Worm (Caenorhabditis elegans) whole organism, young adult: ENCODE results near the gene R09A1.3.
A peak's percentile ranks its signal among the peaks of the same experiment; 100 is the strongest.

ENCODE experiments used
- B0261.1 ChIP-seq: sonication (generic microtip); optimal IDR thresholded peaks from 2 replicates; lab custom pipeline; 2016; ENCODE audit warnings: mild to moderate bottlenecking, missing genetic modification characterization, moderate library complexity, missing compliant biosample characterization
- B0336.3 ChIP-seq: fragments of 200-800 bp; sonication (Bioruptor generic); IDR thresholded peaks from 2 replicates; pipeline ENCODE4 v1.3.6; 2022; ENCODE audit warnings: missing genetic modification characterization, missing compliant biosample characterization
- D2030.7 ChIP-seq: fragments of 200-800 bp; sonication (Bioruptor generic); IDR thresholded peaks from 2 replicates; pipeline ENCODE4 v1.3.6; 2022; ENCODE audit warnings: missing genetic modification reagents, missing genetic modification characterization, missing compliant biosample characterization
- F22D6.2 ChIP-seq: sonication (generic microtip); optimal IDR thresholded peaks from 2 replicates; lab custom pipeline; 2016; ENCODE audit warnings: mild to moderate bottlenecking, missing genetic modification characterization, missing compliant biosample characterization
- F37B4.10 ChIP-seq: fragments of 200-800 bp; sonication (Bioruptor generic); IDR thresholded peaks from 2 replicates; pipeline ENCODE4 v1.3.6; 2022; ENCODE audit warnings: missing genetic modification characterization, missing compliant biosample characterization
- F55B11.4 ChIP-seq: sonication (generic microtip); optimal IDR thresholded peaks from 2 replicates; lab custom pipeline; 2016; ENCODE audit warnings: missing compliant biosample characterization, missing genetic modification characterization, borderline replicate concordance; ENCODE audit not compliant: insufficient read depth
- F57A8.1 ChIP-seq: fragments of 200-800 bp; sonication (Bioruptor generic); optimal IDR thresholded peaks from 2 replicates; lab custom pipeline; 2018; ENCODE audit warnings: mild to moderate bottlenecking, missing genetic modification characterization, moderate library complexity, missing compliant biosample characterization
- Y67H2A.10 ChIP-seq: fragments of 200-800 bp; sonication (Bioruptor generic); conservative IDR thresholded peaks from 2 replicates; pipeline ENCODE4 v1.3.6; 2022; ENCODE audit warnings: missing genetic modification reagents, missing genetic modification characterization, missing compliant biosample characterization
- ZK185.1 ChIP-seq: sonication (generic microtip); optimal IDR thresholded peaks from 2 replicates; lab custom pipeline; 2016; ENCODE audit warnings: mild to moderate bottlenecking, missing genetic modification characterization, missing compliant biosample characterization; ENCODE audit not compliant: poor library complexity, severe bottlenecking
- aptf-3 ChIP-seq: fragments of 200-800 bp; sonication (Bioruptor generic); IDR thresholded peaks from 2 replicates; pipeline ENCODE4 v1.3.6; 2022; ENCODE audit warnings: missing genetic modification characterization, missing compliant biosample characterization
- attf-5 ChIP-seq: fragments of 200-800 bp; sonication (Bioruptor generic); optimal IDR thresholded peaks from 2 replicates; lab custom pipeline; 2018; ENCODE audit warnings: mild to moderate bottlenecking, missing genetic modification characterization, missing compliant biosample characterization
- bed-1 ChIP-seq: fragments of 200-800 bp; sonication (Bioruptor generic); IDR thresholded peaks from 2 replicates; pipeline ENCODE4 v1.3.6; 2022; ENCODE audit warnings: missing genetic modification reagents, missing genetic modification characterization, missing compliant biosample characterization
- cebp-2 ChIP-seq: fragments of 200-800 bp; sonication (Bioruptor generic); IDR thresholded peaks from 2 replicates; pipeline ENCODE4 v1.3.6; 2022; ENCODE audit warnings: missing genetic modification characterization, missing compliant biosample characterization
- ceh-100 ChIP-seq: fragments of 200-800 bp; sonication (Bioruptor generic); IDR thresholded peaks from 2 replicates; pipeline ENCODE4 v1.3.6; 2022; ENCODE audit warnings: missing genetic modification reagents, missing genetic modification characterization, missing compliant biosample characterization
- ceh-27 ChIP-seq: fragments of 200-800 bp; sonication (Bioruptor generic); optimal IDR thresholded peaks from 2 replicates; lab custom pipeline; 2018; ENCODE audit warnings: mild to moderate bottlenecking, missing genetic modification characterization, moderate library complexity, missing compliant biosample characterization
- ceh-40 ChIP-seq: fragments of 200-800 bp; sonication (Bioruptor generic); IDR thresholded peaks from 2 replicates; pipeline ENCODE4 v1.3.6; 2022; ENCODE audit warnings: missing genetic modification characterization, missing compliant biosample characterization
- ceh-58 ChIP-seq: fragments of 200-800 bp; sonication (Bioruptor generic); IDR thresholded peaks from 2 replicates; pipeline ENCODE4 v1.3.6; 2022; ENCODE audit warnings: missing genetic modification characterization, missing compliant biosample characterization
- dpl-1 ChIP-seq: fragments of 150-350 bp; optimal IDR thresholded peaks from 2 replicates; lab custom pipeline; 2014; ENCODE audit warnings: missing biosample characterization, missing genetic modification reagents, missing genetic modification characterization
- efl-1 ChIP-seq: fragments of 150-350 bp; optimal IDR thresholded peaks from 2 replicates; lab custom pipeline; 2014; ENCODE audit warnings: missing biosample characterization, missing genetic modification reagents, missing genetic modification characterization
- egl-44 ChIP-seq: fragments of 200-800 bp; sonication (Bioruptor generic); IDR thresholded peaks from 2 replicates; pipeline ENCODE4 v1.3.6; 2022; ENCODE audit warnings: missing genetic modification reagents, missing genetic modification characterization, missing compliant biosample characterization
- fkh-3 ChIP-seq: sonication (generic microtip); optimal IDR thresholded peaks from 2 replicates; lab custom pipeline; 2016; ENCODE audit warnings: mild to moderate bottlenecking, missing genetic modification characterization, missing compliant biosample characterization
- him-1 ChIP-seq: sonication (generic microtip); optimal IDR thresholded peaks from 2 replicates; lab custom pipeline; 2016; ENCODE audit warnings: missing genotype, missing genetic modification reagents, missing genetic modification characterization, missing compliant biosample characterization
- hlh-12 ChIP-seq: sonication (generic microtip); optimal IDR thresholded peaks from 2 replicates; lab custom pipeline; 2016; ENCODE audit warnings: missing genetic modification characterization, missing compliant biosample characterization
- hmg-1.2 ChIP-seq: fragments of 200-800 bp; sonication (Bioruptor generic); IDR thresholded peaks from 2 replicates; pipeline ENCODE4 v1.3.6; 2022; ENCODE audit warnings: missing genetic modification reagents, missing genetic modification characterization, missing compliant biosample characterization
- hrde-1 ChIP-seq: sonication (generic microtip); optimal IDR thresholded peaks from 2 replicates; lab custom pipeline; 2016; ENCODE audit warnings: missing genetic modification characterization, mild to moderate bottlenecking, missing compliant biosample characterization, moderate library complexity, missing genotype, missing genetic modification reagents, borderline replicate concordance
- lsl-1 ChIP-seq: fragments of 200-800 bp; sonication (Bioruptor generic); optimal IDR thresholded peaks from 2 replicates; lab custom pipeline; 2018; ENCODE audit warnings: mild to moderate bottlenecking, missing genetic modification characterization, moderate library complexity, missing compliant biosample characterization
- madf-6 ChIP-seq: fragments of 200-800 bp; sonication (Bioruptor generic); IDR thresholded peaks from 2 replicates; pipeline ENCODE4 v1.3.6; 2022; ENCODE audit warnings: missing genetic modification reagents, missing genetic modification characterization, missing compliant biosample characterization
- madf-8 ChIP-seq: fragments of 200-800 bp; sonication (Bioruptor generic); conservative IDR thresholded peaks from 2 replicates; pipeline ENCODE4 v1.3.6; 2022; ENCODE audit warnings: missing genetic modification reagents, missing genetic modification characterization, missing compliant biosample characterization
- mcd-1 ChIP-seq: fragments of 200-800 bp; sonication (Bioruptor generic); IDR thresholded peaks from 2 replicates; pipeline ENCODE4 v1.3.6; 2022; ENCODE audit warnings: missing genetic modification reagents, missing genetic modification characterization, missing compliant biosample characterization
- mel-28 ChIP-seq: sonication (generic microtip); optimal IDR thresholded peaks from 2 replicates; lab custom pipeline; 2016; ENCODE audit warnings: borderline replicate concordance, mild to moderate bottlenecking, missing genetic modification characterization, missing compliant biosample characterization
- mes-4 ChIP-seq: sonication (generic microtip); optimal IDR thresholded peaks from 2 replicates; lab custom pipeline; 2016; ENCODE audit warnings: missing genotype, missing genetic modification characterization, missing compliant biosample characterization
- mxl-1 ChIP-seq: sonication (generic microtip); optimal IDR thresholded peaks from 2 replicates; lab custom pipeline; 2016; ENCODE audit warnings: missing genetic modification characterization, missing compliant biosample characterization
- nfya-2 ChIP-seq: fragments of 200-800 bp; sonication (Bioruptor generic); IDR thresholded peaks from 2 replicates; pipeline ENCODE4 v1.3.6; 2022; ENCODE audit warnings: missing genetic modification reagents, missing genetic modification characterization, missing compliant biosample characterization
- nfyb-1 ChIP-seq: fragments of 200-800 bp; sonication (Bioruptor generic); IDR thresholded peaks from 2 replicates; pipeline ENCODE4 v1.3.6; 2022; ENCODE audit warnings: missing genetic modification reagents, missing genetic modification characterization, missing compliant biosample characterization
- nhr-179 ChIP-seq: sonication (generic microtip); optimal IDR thresholded peaks from 2 replicates; lab custom pipeline; 2016; ENCODE audit warnings: mild to moderate bottlenecking, missing genetic modification characterization, missing compliant biosample characterization
- nhr-90 ChIP-seq: sonication (generic microtip); optimal IDR thresholded peaks from 2 replicates; lab custom pipeline; 2016; ENCODE audit warnings: missing genotype, mild to moderate bottlenecking, missing genetic modification characterization, missing compliant biosample characterization
- pbrm-1 ChIP-seq: fragments of 200-800 bp; sonication (Bioruptor generic); IDR thresholded peaks from 2 replicates; pipeline ENCODE4 v1.3.6; 2022; ENCODE audit warnings: missing genetic modification reagents, missing genetic modification characterization, missing compliant biosample characterization
- rec-8 ChIP-seq, 2 experiments: sonication (generic microtip); optimal IDR thresholded peaks; 2 replicates each; lab custom pipeline; 2016; ENCODE audit warnings: mild to moderate bottlenecking in 2 of 2, missing genetic modification characterization in 2 of 2, missing genetic modification reagents in 2 of 2, missing genotype in 2 of 2, missing biosample characterization in 1 of 2, missing compliant biosample characterization in 1 of 2, moderate library complexity in 1 of 2
- sea-2 ChIP-seq: fragments of 200-800 bp; sonication (Bioruptor generic); IDR thresholded peaks from 2 replicates; pipeline ENCODE4 v1.3.6; 2022; ENCODE audit warnings: missing genetic modification characterization, missing compliant biosample characterization
- xnd-1 ChIP-seq: sonication (generic microtip); optimal IDR thresholded peaks from 2 replicates; lab custom pipeline; 2016; ENCODE audit warnings: missing genotype, missing genetic modification reagents, missing genetic modification characterization, missing compliant biosample characterization
- ztf-25 ChIP-seq: fragments of 200-800 bp; sonication (Bioruptor generic); IDR thresholded peaks from 2 replicates; pipeline ENCODE4 v1.3.6; 2022; ENCODE audit warnings: missing genetic modification reagents, missing genetic modification characterization, missing compliant biosample characterization
- ztf-26 ChIP-seq: sonication (generic microtip); optimal IDR thresholded peaks from 2 replicates; lab custom pipeline; 2017; ENCODE audit warnings: missing genetic modification characterization, missing compliant biosample characterization
- ztf-28 ChIP-seq: fragments of 200-800 bp; sonication (Bioruptor generic); IDR thresholded peaks from 2 replicates; pipeline ENCODE4 v1.3.6; 2022; ENCODE audit warnings: missing genetic modification reagents, missing genetic modification characterization, missing compliant biosample characterization
- ztf-6 ChIP-seq: fragments of 200-800 bp; sonication (Bioruptor generic); IDR thresholded peaks from 2 replicates; pipeline ENCODE4 v1.3.6; 2022; ENCODE audit warnings: missing genetic modification reagents, missing genetic modification characterization, missing compliant biosample characterization

R09A1.3 gene

ce11 chrV:1049334-1049733, 22.5 kb upstream of the R09A1.3 start:
- TF ChIP-seq mcd-1: peak; percentile 68
- peak; percentile 86 for TF ChIP-seq efl-1 (GFP tag; lab: Kevin White, UChicago)
- TF ChIP-seq hmg-1.2: peak; percentile 44; the same call in 1 of the 2 replicates
- TF ChIP-seq madf-8: peak; percentile 76
- peak; percentile 62 for TF ChIP-seq xnd-1 (tag; lab: Kevin White, UChicago)
- no peak for TF ChIP-seq ztf-26 (tag; lab: Kevin White, UChicago)
- no peak for TF ChIP-seq ceh-40 (GFP tag; lab: Robert Waterston, UW)
- 0 out of 2 replicates have a peak, but pooled peaks have one; percentile 20 for TF ChIP-seq ceh-100 (GFP tag; lab: Robert Waterston, UW)
- peak; percentile 87 for TF ChIP-seq madf-6 (GFP tag; lab: Robert Waterston, UW)
- TF ChIP-seq dpl-1 (GFP tag; lab: Kevin White, UChicago): peak; percentile 55

- TF ChIP-seq attf-5 (GFP tag; lab: Kevin White, UChicago): no peak
- TF ChIP-seq nfya-2: no peak
- no peak for TF ChIP-seq ceh-58
- no peak for TF ChIP-seq ceh-40 (GFP tag; lab: Robert Waterston, UW)
- no peak for TF ChIP-seq ztf-6
Observed at ce11 chrV:1048482-1048881, 21.6 kb upstream of the R09A1.3 start, which contains the start of gene nra-4. Gene nra-4 (minus strand): TSS chrV:1048582.

ce11 chrV:1047251-1047650, 20.4 kb upstream of the R09A1.3 start:
- peak; percentile 80; the same call in 1 of the 2 replicates for TF ChIP-seq nfyb-1
- TF ChIP-seq sea-2 (GFP tag; lab: Robert Waterston, UW): no peak
- TF ChIP-seq Y67H2A.10 (GFP tag; lab: Robert Waterston, UW): no peak
- TF ChIP-seq nhr-90 (tag; lab: Kevin White, UChicago): no peak
- no peak for TF ChIP-seq hrde-1 (tag; lab: Kevin White, UChicago)
- no peak for TF ChIP-seq rec-8 (tag; optimal IDR thresholded peaks at IDR 0.05; lab: Kevin White, UChicago)
- no peak for TF ChIP-seq B0336.3 (GFP tag; lab: Robert Waterston, UW)

ce11 chrV:1038074-1038473, 11.2 kb upstream of the R09A1.3 start:
- TF ChIP-seq nfya-2 (no peak), F57A8.1 (GFP tag; lab: Kevin White, UChicago) (no peak), D2030.7 (GFP tag; lab: Robert Waterston, UW) (no peak), B0261.1 (tag; lab: Kevin White, UChicago) (no peak), aptf-3 (GFP tag; lab: Robert Waterston, UW) (no peak), mxl-1 (no peak), egl-44 (GFP tag; lab: Robert Waterston, UW) (no peak), pbrm-1 (GFP tag; lab: Robert Waterston, UW) (no peak), cebp-2 (no peak), lsl-1 (GFP tag; lab: Kevin White, UChicago) (no peak), xnd-1 (tag; lab: Kevin White, UChicago) (no peak)

ce11 chrV:1033304-1033703, 6.4 kb upstream of the R09A1.3 start, which contains the start of gene flp-34:
Gene flp-34 (minus strand): TSS chrV:1033404.
- TF ChIP-seq mes-4 (tag; lab: Kevin White, UChicago) (no peak), ztf-28 (GFP tag; lab: Robert Waterston, UW) (no peak), F22D6.2 (no peak), him-1 (tag; lab: Kevin White, UChicago) (no peak), ceh-58 (no peak), F37B4.10 (GFP tag; lab: Robert Waterston, UW) (no peak), hlh-12 (tag; lab: Kevin White, UChicago) (no peak), ZK185.1 (no peak), nhr-90 (tag; lab: Kevin White, UChicago) (no peak), F55B11.4 (tag; lab: Kevin White, UChicago) (no peak), ztf-25 (GFP tag; lab: Robert Waterston, UW) (no peak), bed-1 (GFP tag; lab: Robert Waterston, UW) (no peak), mel-28 (no peak), ceh-27 (GFP tag; lab: Kevin White, UChicago) (no peak), fkh-3 (tag; lab: Kevin White, UChicago) (no peak), nhr-179 (no peak)
